Worm (Caenorhabditis elegans) whole organism, late embryonic: ENCODE data around the gene ceh-82.

Experiments
- ahr-1 ChIP-seq: sonication (generic microtip); optimal IDR thresholded peaks from 2 replicates; lab custom pipeline; 2016; ENCODE audit warnings: missing genetic modification characterization, missing compliant biosample characterization
- ama-1 ChIP-seq: fragments of 150-350 bp; optimal IDR thresholded peaks from 2 replicates; lab custom pipeline; 2014
- ceh-24 ChIP-seq: sonication (generic microtip); optimal IDR thresholded peaks from 2 replicates; lab custom pipeline; 2016; ENCODE audit warnings: mild to moderate bottlenecking, missing genetic modification characterization, missing compliant biosample characterization
- ceh-9 ChIP-seq: sonication (generic microtip); optimal IDR thresholded peaks from 2 replicates; lab custom pipeline; 2016; ENCODE audit warnings: mild to moderate bottlenecking, missing genetic modification characterization, inconsistent platforms, missing compliant biosample characterization
- dmd-4 ChIP-seq: sonication (generic microtip); optimal IDR thresholded peaks from 2 replicates; lab custom pipeline; 2016; ENCODE audit warnings: borderline replicate concordance, missing genetic modification characterization, missing compliant biosample characterization
- fkh-10 ChIP-seq: fragments of 150-350 bp; optimal IDR thresholded peaks from 2 replicates; lab custom pipeline; 2014; ENCODE audit warnings: missing biosample characterization, missing genetic modification reagents, missing genetic modification characterization
- hlh-6 ChIP-seq: sonication (generic microtip); optimal IDR thresholded peaks from 2 replicates; lab custom pipeline; 2016; ENCODE audit warnings: missing genotype, missing genetic modification characterization, missing compliant biosample characterization
- lim-6 ChIP-seq: sonication (generic microtip); optimal IDR thresholded peaks from 2 replicates; lab custom pipeline; 2016; ENCODE audit warnings: missing genetic modification characterization, missing compliant biosample characterization
- madf-2 ChIP-seq: sonication (generic microtip); optimal IDR thresholded peaks from 2 replicates; lab custom pipeline; 2017; ENCODE audit warnings: missing genetic modification characterization, missing compliant biosample characterization
- nfya-1 ChIP-seq: sonication (generic microtip); optimal IDR thresholded peaks from 2 replicates; lab custom pipeline; 2017; ENCODE audit warnings: missing genetic modification characterization, mild to moderate bottlenecking, missing compliant biosample characterization, antibody characterized with exemption, moderate library complexity
- nhr-11 ChIP-seq: fragments of 150-350 bp; optimal IDR thresholded peaks from 2 replicates; lab custom pipeline; 2014; ENCODE audit warnings: missing biosample characterization, missing genetic modification characterization
- pat-9 ChIP-seq: fragments of 200-800 bp; sonication (Bioruptor generic); optimal IDR thresholded peaks from 2 replicates; lab custom pipeline; 2018; ENCODE audit warnings: mild to moderate bottlenecking, missing genetic modification characterization, moderate library complexity, missing compliant biosample characterization
- pax-1 ChIP-seq: fragments of 150-350 bp; optimal IDR thresholded peaks from 2 replicates; lab custom pipeline; 2014; ENCODE audit warnings: missing biosample characterization, missing genetic modification characterization
- unc-55 ChIP-seq: sonication (generic microtip); optimal IDR thresholded peaks from 2 replicates; lab custom pipeline; 2017; ENCODE audit warnings: missing biosample characterization, missing genetic modification reagents, missing genetic modification characterization

- no peak for TF ChIP-seq pax-1 (tag; lab: Kevin White, UChicago)
- TF ChIP-seq ceh-24 (tag; lab: Kevin White, UChicago), result no peak
- TF ChIP-seq fkh-10 (GFP tag; lab: Kevin White, UChicago), result no peak
- TF ChIP-seq madf-2 (tag; lab: Kevin White, UChicago), result no peak
- TF ChIP-seq ceh-9, result no peak
- TF ChIP-seq pat-9 (tag; lab: Kevin White, UChicago), result no peak
- TF ChIP-seq nhr-11 (tag; lab: Kevin White, UChicago), result no peak
- TF ChIP-seq dmd-4 (tag; lab: Kevin White, UChicago), result no peak
- no peak for TF ChIP-seq ama-1 (lab: Kevin White, UChicago)
- TF ChIP-seq ahr-1 (tag; lab: Kevin White, UChicago), result no peak
- TF ChIP-seq nfya-1, result no peak
- TF ChIP-seq lim-6 (tag; lab: Kevin White, UChicago), result no peak
- no peak for TF ChIP-seq hlh-6
- no peak for TF ChIP-seq unc-55 (GFP tag; lab: Kevin White, UChicago)
These were observed 28.7 kb upstream of the ceh-82 start, which contains the start of gene fbxb-47 for ce11 chrII:1703363-1703762.
